Fruit fly (Drosophila melanogaster): ENCODE data around the gene CG1812.

Gene CG1812

DNA sequence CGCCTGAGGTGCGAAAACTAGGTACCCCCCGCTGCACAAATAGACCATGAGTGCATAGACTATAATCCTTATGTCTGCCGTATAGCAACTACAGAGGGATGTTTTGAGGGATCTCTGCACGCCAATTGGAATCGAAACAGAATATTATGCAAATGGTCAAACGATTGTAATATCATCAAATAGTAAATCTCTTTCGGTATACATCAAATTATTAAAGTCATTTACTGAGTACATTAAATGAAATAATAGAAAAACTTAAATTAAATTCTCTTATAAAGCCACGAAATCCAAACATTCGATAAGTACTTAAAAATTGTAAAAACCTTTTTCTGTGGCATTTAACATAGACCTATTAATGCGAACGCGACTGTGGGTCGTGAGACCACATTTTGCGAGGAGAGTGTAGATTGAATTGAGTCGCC is 22.6 kb upstream of the CG1812 start (continued):
- TF ChIP-seq dysf (GFP tag; IDR thresholded peaks at IDR 0.05) (peak; percentile 63), HHEX (GFP tag; optimal IDR thresholded peaks at IDR 0.05) (peak; percentile 56), z (GFP tag; IDR thresholded peaks at IDR 0.05) (no peak), kay (GFP tag; optimal IDR thresholded peaks at IDR 0.05) (peak; percentile 42), CG1647 (GFP tag; optimal IDR thresholded peaks at IDR 0.05) (peak; percentile 27), CG6175 (GFP tag; IDR thresholded peaks at IDR 0.05) (no peak), exex (tag; optimal IDR thresholded peaks at IDR 0.05) (no peak), Aef1 (GFP tag; IDR thresholded peaks at IDR 0.05) (no peak), her (GFP tag; optimal IDR thresholded peaks at IDR 0.05) (no peak), Dp (GFP tag; optimal IDR thresholded peaks at IDR 0.05) (no peak), CG14050 (GFP tag; IDR thresholded peaks at IDR 0.05) (no peak), CG13775 (GFP tag; optimal IDR thresholded peaks at IDR 0.05) (peak; percentile 54), CG3065 (GFP tag; optimal IDR thresholded peaks at IDR 0.05) (peak; percentile 24), CG6791 (GFP tag; IDR thresholded peaks at IDR 0.05; ENCODE audit: partially characterized antibody) (no peak), bab2 (GFP tag; optimal IDR thresholded peaks at IDR 0.05) (no peak), CG15696 (tag; optimal IDR thresholded peaks at IDR 0.05) (peak; percentile 37), CG10431 (GFP tag; optimal IDR thresholded peaks at IDR 0.05) (no peak), CG17829 (tag; optimal IDR thresholded peaks at IDR 0.05) (peak; percentile 51), Abd-B (GFP tag; optimal IDR thresholded peaks at IDR 0.05) (peak; percentile 11), CG33557 (GFP tag; optimal IDR thresholded peaks at IDR 0.05) (peak; percentile 26), CG9215 (GFP tag; IDR thresholded peaks at IDR 0.05) (peak; percentile 21; the same call in 1 of the 2 replicates), ATbp (GFP tag; optimal IDR thresholded peaks at IDR 0.05) (peak; percentile 15), sug (tag; optimal IDR thresholded peaks at IDR 0.05) (peak; percentile 29), klu (GFP tag; IDR thresholded peaks at IDR 0.05) (peak; percentile 34; the same call in 1 of the 2 replicates), CG2199 (GFP tag; IDR thresholded peaks at IDR 0.05) (no peak), vnd (GFP tag; IDR thresholded peaks at IDR 0.05; ENCODE audit: partially characterized antibody) (no peak), slp2 (GFP tag; optimal IDR thresholded peaks at IDR 0.05) (peak; percentile 44), h (optimal IDR thresholded peaks at IDR 0.05) (no peak), HLH4C (GFP tag; IDR thresholded peaks at IDR 0.05; ENCODE audit: partially characterized antibody) (no peak), CG10321 (GFP tag; IDR thresholded peaks at IDR 0.05) (no peak), lmd (GFP tag; IDR thresholded peaks at IDR 0.05) (peak; percentile 46), CG32767 (GFP tag; IDR thresholded peaks at IDR 0.05) (0 out of 2 replicates have a peak, but pooled peaks have one; percentile 33), CG8089 (GFP tag; optimal IDR thresholded peaks at IDR 0.05) (no peak), onecut (GFP tag; IDR thresholded peaks at IDR 0.05) (peak; percentile 23; the same call in 1 of the 2 replicates), CTCF (GFP tag; optimal IDR thresholded peaks at IDR 0.05) (no peak), rib (GFP tag; IDR thresholded peaks at IDR 0.05) (0 out of 2 replicates have a peak, but pooled peaks have one; percentile 27), Myb (GFP tag; optimal IDR thresholded peaks at IDR 0.05) (peak; percentile 2), CG12659 (GFP tag; optimal IDR thresholded peaks at IDR 0.05) (peak; percentile 64), Bteb2 (GFP tag; optimal IDR thresholded peaks at IDR 0.05) (peak; percentile 20), Doc2 (GFP tag; IDR thresholded peaks at IDR 0.05) (no peak), tgo (GFP tag; IDR thresholded peaks at IDR 0.05) (no peak; the same call in 2 of the 3 replicates), hkb (optimal IDR thresholded peaks at IDR 0.05) (no peak), hkb (GFP tag; IDR thresholded peaks at IDR 0.05) (no peak), E2f1 (GFP tag; IDR thresholded peaks at IDR 0.05) (no peak), shn (GFP tag; optimal IDR thresholded peaks at IDR 0.05) (no peak), grau (tag; optimal IDR thresholded peaks at IDR 0.05) (peak; percentile 71), CG10366 (GFP tag; IDR thresholded peaks at IDR 0.05) (no peak; the same call in 1 of the 2 replicates), CG8281 (tag; optimal IDR thresholded peaks at IDR 0.05) (peak; percentile 14), Sox100B (GFP tag; optimal IDR thresholded peaks at IDR 0.05) (peak; percentile 80), HLH54F (GFP tag; optimal IDR thresholded peaks at IDR 0.05) (peak; percentile 23), Stat92E (GFP tag; optimal IDR thresholded peaks at IDR 0.05) (no peak), Dek (tag; optimal IDR thresholded peaks at IDR 0.05) (peak; percentile 32), CG3726 (GFP tag; IDR thresholded peaks at IDR 0.05) (no peak)
